Fruit fly (Drosophila melanogaster): ENCODE results near the gene Srp14.
A peak's percentile ranks its signal among the peaks of the same experiment; 100 is the strongest.

Gene Srp14

dm6 chr3R:20549855-20550603 is 29.9 kb upstream of the Srp14 start (continued):
- TF ChIP-seq dsx (GFP tag; optimal IDR thresholded peaks at IDR 0.05; ENCODE audit: poor library complexity, severe bottlenecking) (peak; percentile 84), achi (GFP tag; optimal IDR thresholded peaks at IDR 0.05) (peak; percentile 91), CG34406 (GFP tag; optimal IDR thresholded peaks at IDR 0.05) (peak; percentile 89), net (GFP tag; optimal IDR thresholded peaks at IDR 0.05) (peak; percentile 79), CG16779 (tag; optimal IDR thresholded peaks at IDR 0.05) (peak; percentile 49), svp (GFP tag) (peak; percentile 84), Sox102F (GFP tag; optimal IDR thresholded peaks at IDR 0.05) (peak; percentile 71), ss (GFP tag; optimal IDR thresholded peaks at IDR 0.05) (peak; percentile 67 to 88), Smox (GFP tag; optimal IDR thresholded peaks at IDR 0.05) (peak; percentile 76), Sox15 (GFP tag; optimal IDR thresholded peaks at IDR 0.05) (peak; percentile 86)

dm6 chr3R:20550632-20551486 is 29.1 kb upstream of the Srp14 start:
- TF ChIP-seq CG8319 (GFP tag; optimal IDR thresholded peaks at IDR 0.05) = no peak
- TF ChIP-seq cyc (GFP tag; optimal IDR thresholded peaks at IDR 0.05) = no peak
- TF ChIP-seq Sox15 (GFP tag; optimal IDR thresholded peaks at IDR 0.05) = no peak
- TF ChIP-seq Gug (GFP tag; IDR thresholded peaks at IDR 0.05) = no peak
- TF ChIP-seq CG1621 (tag; optimal IDR thresholded peaks at IDR 0.05) = no peak
- TF ChIP-seq CG16779 (tag; optimal IDR thresholded peaks at IDR 0.05) = peak; percentile 62
- TF ChIP-seq Hr4 (GFP tag; optimal IDR thresholded peaks at IDR 0.05) = no peak
- no peak for TF ChIP-seq CG10631 (GFP tag; optimal IDR thresholded peaks at IDR 0.05)
- no peak for TF ChIP-seq fd59A (GFP tag; optimal IDR thresholded peaks at IDR 0.05)
- no peak for TF ChIP-seq CG6792 (GFP tag; optimal IDR thresholded peaks at IDR 0.05)
- TF ChIP-seq lz (GFP tag; optimal IDR thresholded peaks at IDR 0.05) = no peak
- peak; percentile 10 for TF ChIP-seq OdsH (GFP tag; optimal IDR thresholded peaks at IDR 0.05)
- TF ChIP-seq dac (GFP tag; optimal IDR thresholded peaks at IDR 0.05) = no peak
- peak; percentile 21 for TF ChIP-seq CG7368 (GFP tag; optimal IDR thresholded peaks at IDR 0.05)
- TF ChIP-seq Eip78C (GFP tag) = peak; percentile 78
- no peak for TF ChIP-seq CG8632 (GFP tag; optimal IDR thresholded peaks at IDR 0.05)
- no peak for TF ChIP-seq acj6 (GFP tag; optimal IDR thresholded peaks at IDR 0.05)
- TF ChIP-seq Met (GFP tag; optimal IDR thresholded peaks at IDR 0.05) = peak; percentile 6
- TF ChIP-seq Ets96B (tag; optimal IDR thresholded peaks at IDR 0.05) = peak; percentile 28
- TF ChIP-seq Blimp-1 (GFP tag; optimal IDR thresholded peaks at IDR 0.05) = no peak
- no peak for TF ChIP-seq CG34406 (GFP tag; optimal IDR thresholded peaks at IDR 0.05)
- TF ChIP-seq spab (GFP tag; optimal IDR thresholded peaks at IDR 0.05) = peak; percentile 25
- TF ChIP-seq ss (GFP tag; optimal IDR thresholded peaks at IDR 0.05) = peak; percentile 38 to 64
- TF ChIP-seq Sox102F (GFP tag; optimal IDR thresholded peaks at IDR 0.05) = peak; percentile 48
- TF ChIP-seq CG11902 (GFP tag; optimal IDR thresholded peaks at IDR 0.05) = no peak
- no peak for TF ChIP-seq Eip93F (GFP tag; optimal IDR thresholded peaks at IDR 0.05)
- TF ChIP-seq Sox14 (GFP tag; optimal IDR thresholded peaks at IDR 0.05) = peak; percentile 16
- TF ChIP-seq CG32006 (GFP tag; optimal IDR thresholded peaks at IDR 0.05) = no peak
- TF ChIP-seq dsx (GFP tag; optimal IDR thresholded peaks at IDR 0.05; ENCODE audit: poor library complexity, severe bottlenecking) = peak; percentile 51
- no peak for TF ChIP-seq Eip75B (GFP tag; optimal IDR thresholded peaks at IDR 0.05)
- TF ChIP-seq Hr39 (GFP tag; optimal IDR thresholded peaks at IDR 0.05) = no peak
- TF ChIP-seq Smox (GFP tag; optimal IDR thresholded peaks at IDR 0.05) = no peak
- peak; percentile 59 for TF ChIP-seq CG6276 (GFP tag; optimal IDR thresholded peaks at IDR 0.05)
- no peak for TF ChIP-seq CG10669 (GFP tag; optimal IDR thresholded peaks at IDR 0.05)
- TF ChIP-seq CG11762 (GFP tag; optimal IDR thresholded peaks at IDR 0.05; ENCODE audit: insufficient read depth) = peak; percentile 24
- peak; percentile 51; the same call in 2 of the 3 replicates for TF ChIP-seq CG8119 (GFP tag; IDR thresholded peaks at IDR 0.05)
- peak; percentile 43 for TF ChIP-seq net (GFP tag; optimal IDR thresholded peaks at IDR 0.05)
- no peak for TF ChIP-seq CG31627 (GFP tag; optimal IDR thresholded peaks at IDR 0.05)
- peak; percentile 68 for TF ChIP-seq eg (GFP tag; IDR thresholded peaks at IDR 0.05)
- no peak for TF ChIP-seq fd85E (GFP tag; optimal IDR thresholded peaks at IDR 0.05)
- TF ChIP-seq salr (GFP tag; optimal IDR thresholded peaks at IDR 0.05) = no peak
- TF ChIP-seq CG9139 (GFP tag; optimal IDR thresholded peaks at IDR 0.05) = peak; percentile 67
- TF ChIP-seq CG11294 (GFP tag; IDR thresholded peaks at IDR 0.05) = no peak; the same call in 1 of the 2 replicates

Data from whole organism, prepupa.